Fruit fly (Drosophila melanogaster) whole organism, embryonic: ENCODE measurements around the gene CG13654.
A peak's percentile ranks its signal among the peaks of the same experiment; 100 is the strongest.

Source experiments
- Antp ChIP-seq: fragments of 200-800 bp; sonication (Bioruptor generic); optimal IDR thresholded peaks from 3 replicates; lab custom pipeline; 2016; ENCODE audit warnings: missing biosample characterization, missing genetic modification characterization
- CG10274 ChIP-seq: fragments of 200-800 bp; sonication (Bioruptor generic); optimal IDR thresholded peaks from 3 replicates; lab custom pipeline; 2017; ENCODE audit warnings: missing biosample characterization, mild to moderate bottlenecking, missing genetic modification characterization
- CG10543 ChIP-seq: fragments of 200-800 bp; sonication (Bioruptor generic); optimal IDR thresholded peaks from 3 replicates; lab custom pipeline; 2017; ENCODE audit warnings: missing biosample characterization, mild to moderate bottlenecking, missing genetic modification characterization, moderate library complexity
- CG11085 ChIP-seq: fragments of 200-800 bp; sonication (Bioruptor generic); IDR thresholded peaks from 2 replicates; pipeline ENCODE4 v1.3.6; 2022; ENCODE audit warnings: missing biosample characterization, missing genetic modification characterization
- CG11093 ChIP-seq: fragments of 200-800 bp; sonication (Bioruptor generic); IDR thresholded peaks from 3 replicates; pipeline ENCODE4 v1.3.6; 2022; ENCODE audit warnings: missing biosample characterization, missing genetic modification characterization
- CG11504 ChIP-seq: fragments of 200-800 bp; sonication (Bioruptor generic); optimal IDR thresholded peaks from 3 replicates; lab custom pipeline; 2019; ENCODE audit warnings: missing biosample characterization, mild to moderate bottlenecking, missing genetic modification characterization, moderate library complexity
- CG12391 ChIP-seq: fragments of 200-800 bp; sonication (Bioruptor generic); optimal IDR thresholded peaks from 3 replicates; lab custom pipeline; 2018; ENCODE audit warnings: missing biosample characterization, mild to moderate bottlenecking, missing genetic modification characterization, moderate library complexity
- CG12769 ChIP-seq: fragments of 200-800 bp; sonication (Bioruptor generic); optimal IDR thresholded peaks from 2 replicates; lab custom pipeline; 2019; ENCODE audit warnings: missing biosample characterization, mild to moderate bottlenecking, missing genetic modification characterization, moderate library complexity
- CG15269 ChIP-seq: fragments of 200-800 bp; sonication (Bioruptor generic); optimal IDR thresholded peaks from 2 replicates; lab custom pipeline; 2018; ENCODE audit warnings: missing biosample characterization, mild to moderate bottlenecking, missing genetic modification characterization, moderate library complexity
- CG2116 ChIP-seq: fragments of 200-800 bp; sonication (Bioruptor generic); optimal IDR thresholded peaks from 3 replicates; lab custom pipeline; 2018; ENCODE audit warnings: missing biosample characterization, mild to moderate bottlenecking, missing genetic modification characterization
- CG2120 ChIP-seq: fragments of 200-800 bp; sonication (Bioruptor generic); optimal IDR thresholded peaks from 3 replicates; lab custom pipeline; 2016; ENCODE audit warnings: missing biosample characterization, missing genetic modification characterization
- CG2199 ChIP-seq: fragments of 200-800 bp; sonication (Bioruptor generic); IDR thresholded peaks from 3 replicates; pipeline ENCODE4 v1.3.6; 2022; ENCODE audit warnings: missing biosample characterization, missing genetic modification characterization
- CG31441 ChIP-seq: fragments of 200-800 bp; sonication (Bioruptor generic); IDR thresholded peaks from 2 replicates; pipeline ENCODE4 v1.3.6; 2022; ENCODE audit warnings: missing biosample characterization, missing genetic modification characterization
- CG32532 ChIP-seq: fragments of 200-800 bp; sonication (Bioruptor generic); IDR thresholded peaks from 2 replicates; pipeline ENCODE4 v1.3.6; 2022; ENCODE audit warnings: missing biosample characterization, missing genetic modification characterization
- CG4360 ChIP-seq: fragments of 200-800 bp; sonication (Bioruptor generic); IDR thresholded peaks from 2 replicates; pipeline ENCODE4 v1.3.6; 2022; ENCODE audit warnings: missing biosample characterization, missing genetic modification characterization
- CG43689 ChIP-seq: fragments of 200-800 bp; sonication (Bioruptor generic); IDR thresholded peaks from 2 replicates; pipeline ENCODE4 v1.3.6; 2022; ENCODE audit warnings: missing biosample characterization, missing genetic modification characterization
- CG4707 ChIP-seq: fragments of 200-800 bp; sonication (Bioruptor generic); optimal IDR thresholded peaks from 2 replicates; lab custom pipeline; 2018; ENCODE audit warnings: missing biosample characterization, mild to moderate bottlenecking, missing genetic modification characterization, moderate library complexity
- CG7357 ChIP-seq: fragments of 200-800 bp; sonication (Bioruptor generic); IDR thresholded peaks from 3 replicates; pipeline ENCODE4 v1.3.6; 2022; ENCODE audit warnings: missing biosample characterization, missing genetic modification characterization
- CG7963 ChIP-seq: fragments of 200-800 bp; sonication (Bioruptor generic); IDR thresholded peaks from 3 replicates; pipeline ENCODE4 v1.3.6; 2022; ENCODE audit warnings: missing biosample characterization, missing genetic modification characterization; ENCODE audit not compliant: partially characterized antibody
- CG8281 ChIP-seq: fragments of 200-800 bp; sonication (Bioruptor generic); optimal IDR thresholded peaks from 2 replicates; lab custom pipeline; 2018; ENCODE audit warnings: missing biosample characterization, mild to moderate bottlenecking, missing genetic modification characterization, moderate library complexity
- CG8290 ChIP-seq, 3 experiments: fragments of 200-800 bp; sonication (Bioruptor generic); optimal IDR thresholded peaks; 2 replicates each; lab custom pipeline; 2016 to 2019; ENCODE audit warnings: missing biosample characterization in 3 of 3, missing genetic modification characterization in 3 of 3, mild to moderate bottlenecking in 2 of 3, moderate library complexity in 1 of 3
- CG9817 ChIP-seq: fragments of 200-800 bp; sonication (Bioruptor generic); optimal IDR thresholded peaks from 2 replicates; lab custom pipeline; 2018; ENCODE audit warnings: missing biosample characterization, mild to moderate bottlenecking, missing genetic modification characterization, moderate library complexity
- CoRest ChIP-seq: fragments of 200-800 bp; sonication (Bioruptor generic); optimal IDR thresholded peaks from 3 replicates; lab custom pipeline; 2018; ENCODE audit warnings: missing biosample characterization, mild to moderate bottlenecking, missing genetic modification characterization, moderate library complexity
- Deaf1 ChIP-seq: fragments of 200-800 bp; optimal IDR thresholded peaks from 3 replicates; lab custom pipeline; 2019; ENCODE audit warnings: missing biosample characterization, mild to moderate bottlenecking, missing genetic modification characterization, moderate library complexity
- Ets65A ChIP-seq: fragments of 200-800 bp; sonication (Bioruptor generic); peaks from one replicate; lab custom pipeline; 2016; ENCODE audit warnings: missing biosample characterization, missing genetic modification characterization
- Fer1 ChIP-seq: fragments of 200-800 bp; sonication (Bioruptor generic); optimal IDR thresholded peaks from 2 replicates; lab custom pipeline; 2017; ENCODE audit warnings: missing biosample characterization, mild to moderate bottlenecking, missing genetic modification characterization
- Fer2 ChIP-seq: fragments of 200-800 bp; sonication (Bioruptor generic); optimal IDR thresholded peaks from 2 replicates; lab custom pipeline; 2018; ENCODE audit warnings: missing biosample characterization, mild to moderate bottlenecking, missing genetic modification characterization, moderate library complexity
- H15 ChIP-seq: fragments of 200-800 bp; sonication (Bioruptor generic); IDR thresholded peaks from 3 replicates; pipeline ENCODE4 v1.3.6; 2022; ENCODE audit warnings: missing biosample characterization, missing genetic modification characterization
- Hmr ChIP-seq: fragments of 200-800 bp; sonication (Bioruptor generic); optimal IDR thresholded peaks from 3 replicates; lab custom pipeline; 2017; ENCODE audit warnings: mild to moderate bottlenecking, missing biosample characterization, missing genetic modification reagents, missing genetic modification characterization
- Jarid2 ChIP-seq: fragments of 200-800 bp; sonication (Bioruptor generic); optimal IDR thresholded peaks from 3 replicates; lab custom pipeline; 2017; ENCODE audit warnings: mild to moderate bottlenecking, missing biosample characterization, missing genetic modification reagents, missing genetic modification characterization
- Med ChIP-seq: fragments of 200-800 bp; sonication (Bioruptor generic); peaks from one replicate; lab custom pipeline; 2016; ENCODE audit warnings: missing biosample characterization, missing genetic modification characterization, mild to moderate bottlenecking, inconsistent platforms, moderate library complexity
- Meics ChIP-seq: fragments of 200-800 bp; sonication (Bioruptor generic); optimal IDR thresholded peaks from 2 replicates; lab custom pipeline; 2017; ENCODE audit warnings: missing biosample characterization, mild to moderate bottlenecking, missing genetic modification characterization
- Nf-YC ChIP-seq: fragments of 200-800 bp; optimal IDR thresholded peaks from 3 replicates; lab custom pipeline; 2019; ENCODE audit warnings: missing biosample characterization, mild to moderate bottlenecking, missing genetic modification characterization, moderate library complexity
- chinmo ChIP-seq: fragments of 200-800 bp; sonication (Bioruptor generic); IDR thresholded peaks from 4 replicates; pipeline ENCODE4 v1.3.6; 2022; ENCODE audit warnings: missing biosample characterization, missing genetic modification characterization; ENCODE audit not compliant: partially characterized antibody
- ci ChIP-seq: fragments of 200-800 bp; sonication (Bioruptor generic); IDR thresholded peaks from 3 replicates; pipeline ENCODE4 v1.3.6; 2022; ENCODE audit warnings: missing biosample characterization, missing genetic modification characterization
- fd102C ChIP-seq: fragments of 200-800 bp; sonication (Bioruptor generic); optimal IDR thresholded peaks from 2 replicates; lab custom pipeline; 2018; ENCODE audit warnings: missing biosample characterization, mild to moderate bottlenecking, missing genetic modification characterization, moderate library complexity
- gem ChIP-seq: fragments of 200-800 bp; sonication (Bioruptor generic); optimal IDR thresholded peaks from 2 replicates; lab custom pipeline; 2019; ENCODE audit warnings: missing biosample characterization, mild to moderate bottlenecking, missing genetic modification characterization, moderate library complexity
- grau ChIP-seq: fragments of 200-800 bp; optimal IDR thresholded peaks from 3 replicates; lab custom pipeline; 2019; ENCODE audit warnings: missing biosample characterization, mild to moderate bottlenecking, missing genetic modification characterization, moderate library complexity
- hth ChIP-seq: fragments of >200 bp; optimal IDR thresholded peaks from 2 replicates; lab custom pipeline; 2017; ENCODE audit warnings: inconsistent platforms
- lab ChIP-seq: fragments of 200-800 bp; sonication (Bioruptor generic); optimal IDR thresholded peaks from 3 replicates; lab custom pipeline; 2017; ENCODE audit warnings: missing biosample characterization, missing genetic modification characterization, mild to moderate bottlenecking, moderate library complexity, missing genetic modification reagents
- lmd ChIP-seq: fragments of 200-800 bp; sonication (Bioruptor generic); IDR thresholded peaks from 2 replicates; pipeline ENCODE4 v1.3.6; 2022; ENCODE audit warnings: missing biosample characterization, missing genetic modification characterization
- nerfin-1 ChIP-seq: fragments of 200-800 bp; sonication (Bioruptor generic); optimal IDR thresholded peaks from 3 replicates; lab custom pipeline; 2019; ENCODE audit warnings: missing biosample characterization, mild to moderate bottlenecking, missing genetic modification characterization, moderate library complexity
- odd ChIP-seq: fragments of 200-800 bp; sonication (Bioruptor generic); optimal IDR thresholded peaks from 2 replicates; lab custom pipeline; 2017; ENCODE audit warnings: missing biosample characterization, mild to moderate bottlenecking, missing genetic modification characterization
- phol ChIP-seq: fragments of 200-800 bp; sonication (Bioruptor generic); optimal IDR thresholded peaks from 3 replicates; lab custom pipeline; 2018; ENCODE audit warnings: missing biosample characterization, mild to moderate bottlenecking, missing genetic modification characterization, moderate library complexity
- row ChIP-seq: fragments of 200-800 bp; sonication (Bioruptor generic); IDR thresholded peaks from 3 replicates; pipeline ENCODE4 v1.3.6; 2022; ENCODE audit warnings: missing biosample characterization, missing genetic modification characterization
- salm ChIP-seq: fragments of 200-800 bp; sonication (Bioruptor generic); optimal IDR thresholded peaks from 2 replicates; lab custom pipeline; 2018; ENCODE audit warnings: missing biosample characterization, mild to moderate bottlenecking, missing genetic modification characterization
- schlank ChIP-seq: fragments of 200-800 bp; sonication (Bioruptor generic); optimal IDR thresholded peaks from 2 replicates; lab custom pipeline; 2018; ENCODE audit warnings: missing biosample characterization, mild to moderate bottlenecking, missing genetic modification characterization
- sens ChIP-seq: fragments of 200-800 bp; sonication (Bioruptor generic); peaks from one replicate; lab custom pipeline; 2016; ENCODE audit warnings: missing biosample characterization, missing genetic modification characterization
- sug ChIP-seq: fragments of 200-800 bp; optimal IDR thresholded peaks from 2 replicates; lab custom pipeline; 2019; ENCODE audit warnings: missing biosample characterization, mild to moderate bottlenecking, missing genetic modification characterization, moderate library complexity
- toy ChIP-seq: fragments of 200-800 bp; sonication (Bioruptor generic); IDR thresholded peaks from 2 replicates; pipeline ENCODE4 v1.3.6; 2022; ENCODE audit warnings: missing biosample characterization, missing genetic modification characterization
- wor ChIP-seq: fragments of 200-800 bp; sonication (Bioruptor generic); IDR thresholded peaks from 2 replicates; pipeline ENCODE4 v1.3.6; 2022; ENCODE audit warnings: missing biosample characterization, missing genetic modification characterization
- zen ChIP-seq: fragments of 200-800 bp; sonication (Bioruptor generic); optimal IDR thresholded peaks from 3 replicates; lab custom pipeline; 2018; ENCODE audit warnings: missing biosample characterization, mild to moderate bottlenecking, missing genetic modification characterization, moderate library complexity

The CG13654 gene

dm6 chr3R:25152342-25152741 lies 47.3 kb upstream of the CG13654 start (continued):
- TF ChIP-seq Fer1 (GFP tag; lab: Kevin White, UChicago) (peak; percentile 70), CG7357 (0 out of 3 replicates have a peak, but pooled peaks have one; percentile 25), CG11504 (peak; percentile 55), CG2199 (no peak), Med (peak; percentile 49), CG15269 (peak; percentile 22), gem (tag; lab: Kevin White, UChicago) (peak; percentile 47), CG2116 (GFP tag; lab: Kevin White, UChicago) (no peak), CG12391 (tag; lab: Kevin White, UChicago) (peak; percentile 5), wor (GFP tag; lab: Robert Waterston, UW) (no peak), odd (GFP tag; lab: Kevin White, UChicago) (no peak), CG7963 (no peak), Meics (GFP tag; lab: Kevin White, UChicago) (peak; percentile 45), CG31441 (GFP tag; lab: Robert Waterston, UW) (peak; percentile 39; the same call in 1 of the 2 replicates), salm (tag; lab: Kevin White, UChicago) (no peak), CG43689 (no peak), CoRest (tag; lab: Kevin White, UChicago) (peak; percentile 27), lmd (GFP tag; lab: Robert Waterston, UW) (no peak), CG9817 (tag; lab: Kevin White, UChicago) (peak; percentile 7), sens (GFP tag; lab: Kevin White, UChicago) (peak; percentile 57), Jarid2 (no peak), phol (tag; lab: Kevin White, UChicago) (no peak), CG10543 (GFP tag; lab: Kevin White, UChicago) (peak; percentile 54), zen (tag; lab: Kevin White, UChicago) (no peak), chinmo (GFP tag; lab: Robert Waterston, UW) (no peak), CG11085 (GFP tag; lab: Robert Waterston, UW) (no peak), H15 (GFP tag; lab: Robert Waterston, UW) (no peak), hth (lab: Kevin White, UChicago) (no peak), row (peak; percentile 61; the same call in 2 of the 3 replicates), Nf-YC (tag; lab: Kevin White, UChicago) (peak; percentile 29), CG4360 (no peak), nerfin-1 (tag; lab: Kevin White, UChicago) (no peak), schlank (tag; lab: Kevin White, UChicago) (no peak), sug (tag; lab: Kevin White, UChicago) (peak; percentile 32), grau (tag; lab: Kevin White, UChicago) (peak; percentile 46)

DNA sequence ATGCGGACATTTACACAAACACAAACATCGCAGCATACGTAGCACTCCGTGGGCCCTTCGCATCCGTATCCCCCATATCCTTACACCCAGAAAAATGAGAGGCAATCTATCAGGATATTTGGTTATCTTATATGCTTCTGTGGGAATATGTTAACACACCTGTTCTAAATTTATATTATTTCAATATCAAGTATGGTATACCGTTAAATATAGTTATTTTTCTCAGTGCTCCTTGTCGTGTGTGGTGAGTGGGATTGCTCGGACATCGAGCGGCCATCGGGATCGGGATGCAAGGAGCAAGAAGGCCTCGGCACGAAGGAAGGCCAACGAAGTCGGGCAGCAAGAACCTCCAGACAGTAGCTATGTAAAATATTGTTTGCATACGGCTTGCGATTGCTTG lies 38.1 kb upstream of the CG13654 start:
- TF ChIP-seq Fer2 (tag; lab: Kevin White, UChicago), result no peak
- peak; percentile 20; the same call in 1 of the 2 replicates for TF ChIP-seq CG32532 (GFP tag; lab: Robert Waterston, UW)
- TF ChIP-seq CG4707 (GFP tag; lab: Kevin White, UChicago), result no peak
- TF ChIP-seq lab (GFP tag; lab: Kevin White, UChicago), result peak; percentile 35
- TF ChIP-seq fd102C (GFP tag; lab: Kevin White, UChicago), result no peak
- peak; percentile 64 for TF ChIP-seq Ets65A (GFP tag; lab: Kevin White, UChicago)
- peak; percentile 8 for TF ChIP-seq Med
- TF ChIP-seq ci (GFP tag; lab: Robert Waterston, UW), result no peak
- no peak for TF ChIP-seq CG12769
- no peak for TF ChIP-seq CG10274
- TF ChIP-seq Deaf1, result peak; percentile 66
- TF ChIP-seq CG11093 (GFP tag; lab: Robert Waterston, UW), result no peak
- TF ChIP-seq gem (tag; lab: Kevin White, UChicago), result no peak
- TF ChIP-seq toy (GFP tag; lab: Robert Waterston, UW), result no peak
- TF ChIP-seq Antp (GFP tag; lab: Kevin White, UChicago), result no peak
- peak; percentile 9 for TF ChIP-seq CG2120 (GFP tag; lab: Kevin White, UChicago)
- no peak for TF ChIP-seq CG8290 (GFP tag; optimal IDR thresholded peaks at IDR 0.05; lab: Kevin White, UChicago)
- TF ChIP-seq CG8290 (tag; optimal IDR thresholded peaks at IDR 0.05; lab: Kevin White, UChicago), result peak in 1 of 2 experiments; percentile 6
- peak; percentile 3 for TF ChIP-seq Hmr (GFP tag; lab: Kevin White, UChicago)
- TF ChIP-seq CG8281 (tag; lab: Kevin White, UChicago), result no peak
